Fruit fly (Drosophila melanogaster): Measurements from ENCODE around the gene Ptpa.
"Not testable (repeated sequence)": the region's sequence is repeated elsewhere in the genome, so short reads cannot be mapped to it uniquely, and the experiment has no call there.

Ptpa gene

dm6 chr2L:3375611-3376010, 1.2 kb upstream of the Ptpa start, which contains the start of gene CG15412:
Gene CG15412 (minus strand): TSS chr2L:3375711.
- no peak for TF ChIP-seq CTCF (optimal IDR thresholded peaks at IDR 0.05)
- no peak for TF ChIP-seq CG8478 (optimal IDR thresholded peaks at IDR 0.05)

DNA sequence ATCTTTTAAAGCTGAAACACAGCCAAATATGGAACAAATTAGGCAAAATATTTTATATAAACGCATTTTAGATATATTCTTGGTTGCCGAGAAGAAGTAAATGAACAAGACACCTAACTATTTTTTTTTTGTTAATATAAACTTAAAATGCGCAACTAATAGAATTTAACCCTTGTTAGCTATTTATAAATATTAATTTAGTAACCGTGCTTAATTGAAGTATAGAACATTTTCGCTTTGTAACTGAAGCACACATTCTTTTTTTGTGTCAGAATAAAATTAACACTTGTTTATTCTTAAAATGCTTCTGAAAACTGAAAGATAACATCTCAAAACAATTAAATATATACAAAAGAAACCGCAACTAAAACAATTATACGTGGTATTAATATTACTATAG, 10.8 kb downstream of the Ptpa start, which contains the start of gene Sfp23F:
Gene Sfp23F (minus strand): TSS at position 101 of the 400 bp plus-strand sequence.
- TF ChIP-seq CG8478 (optimal IDR thresholded peaks at IDR 0.05) (no peak), CTCF (optimal IDR thresholded peaks at IDR 0.05) (no peak)

- TF ChIP-seq CG8478, CTCF (optimal IDR thresholded peaks at IDR 0.05): not testable (repeated sequence)
These were observed 11.6 kb downstream of the Ptpa start, which contains the start of gene CG42460 for dm6 chr2L:3388396-3388795. Gene CG42460 (minus strand): TSS chr2L:3388496.

DNA sequence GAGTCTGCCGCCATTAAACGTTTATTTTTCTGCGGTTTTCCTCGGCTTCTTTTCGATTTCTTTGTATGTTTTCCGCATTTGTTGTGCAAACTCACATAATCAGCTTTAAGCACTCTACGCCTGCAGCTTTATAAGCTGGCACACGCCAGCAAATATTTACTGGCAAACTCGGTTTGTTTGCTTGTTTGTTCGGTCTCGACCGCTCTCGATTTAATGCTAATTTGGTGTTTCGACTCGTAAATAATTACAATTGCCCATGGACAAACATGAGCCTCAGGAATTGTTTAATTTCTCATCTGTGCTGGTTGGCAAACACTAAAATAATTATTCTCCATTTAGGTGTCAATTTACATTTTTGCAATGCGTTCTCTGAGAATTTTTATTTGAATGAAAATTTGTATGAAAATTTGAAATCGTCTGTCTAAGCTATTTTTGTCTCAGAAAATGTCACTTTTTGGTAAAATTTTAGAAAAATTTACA, 20.8 kb downstream of the Ptpa start, which contains the start of gene CG34175:
Gene CG34175 (plus strand): TSS at position 430 of the 480 bp plus-strand sequence.
- no peak for TF ChIP-seq CG8478 (optimal IDR thresholded peaks at IDR 0.05)
- no peak for TF ChIP-seq CTCF (optimal IDR thresholded peaks at IDR 0.05)

DNA sequence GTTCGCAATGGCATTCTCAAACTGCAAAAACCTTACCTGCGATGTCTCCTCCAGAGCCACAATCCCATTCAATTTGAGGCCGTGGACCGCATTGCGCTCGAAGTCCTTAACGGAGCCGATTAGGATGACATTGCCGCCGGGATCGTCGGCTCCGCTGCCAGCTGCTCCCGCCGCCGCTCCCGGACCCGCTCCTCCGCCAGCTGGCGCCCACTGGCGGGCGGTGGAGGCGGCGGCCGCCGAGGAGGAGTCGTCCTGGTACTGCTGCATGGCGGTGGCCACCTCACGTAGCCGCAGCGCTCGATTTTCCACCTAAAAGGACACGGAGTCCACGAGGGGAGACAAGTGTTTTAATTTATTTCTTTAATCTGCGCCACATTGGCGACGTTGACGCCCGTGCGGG, 30.9 kb downstream of the Ptpa start:
- TF ChIP-seq CG8478 (optimal IDR thresholded peaks at IDR 0.05) (no peak), CTCF (optimal IDR thresholded peaks at IDR 0.05) (no peak)

dm6 chr2L:3410260-3410659, 33.5 kb downstream of the Ptpa start, which contains the start of gene CG8840:
Gene CG8840 (plus strand): TSS chr2L:3410560.
- TF ChIP-seq CTCF (optimal IDR thresholded peaks at IDR 0.05), result no peak
- TF ChIP-seq CG8478 (optimal IDR thresholded peaks at IDR 0.05), result no peak

- TF ChIP-seq CTCF (optimal IDR thresholded peaks at IDR 0.05) (no peak), CG8478 (optimal IDR thresholded peaks at IDR 0.05) (no peak)
These were observed 39.9 kb downstream of the Ptpa start, which contains the start of gene CG31952 for dm6 chr2L:3416527-3417304. Gene CG31952 (plus strand): TSS chr2L:3416693.

DNA sequence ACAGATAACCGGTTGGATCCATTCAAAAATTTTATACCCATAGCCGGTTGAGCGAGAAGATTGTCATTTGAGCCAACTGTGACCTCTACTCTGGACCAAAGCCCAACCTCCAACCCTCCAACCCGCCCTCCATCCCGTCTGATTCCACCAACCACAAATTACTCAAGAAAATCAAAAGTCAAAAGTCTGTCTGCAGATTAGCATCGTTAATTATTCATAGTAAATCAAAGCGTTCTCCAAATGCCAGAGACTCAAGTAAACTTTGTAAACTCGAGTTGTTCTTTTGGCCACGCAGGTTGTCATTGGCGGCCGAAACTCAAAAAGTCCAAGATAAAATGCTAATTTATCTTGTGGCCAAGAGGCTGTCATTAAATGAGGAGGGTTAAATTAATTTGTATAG, 40.8 kb downstream of the Ptpa start:
- TF ChIP-seq CTCF (optimal IDR thresholded peaks at IDR 0.05) (no peak), CG8478 (optimal IDR thresholded peaks at IDR 0.05) (no peak)

dm6 chr2L:3422753-3423152, 46.0 kb downstream of the Ptpa start:
- TF ChIP-seq CTCF (optimal IDR thresholded peaks at IDR 0.05) (no peak), CG8478 (optimal IDR thresholded peaks at IDR 0.05) (no peak)

DNA sequence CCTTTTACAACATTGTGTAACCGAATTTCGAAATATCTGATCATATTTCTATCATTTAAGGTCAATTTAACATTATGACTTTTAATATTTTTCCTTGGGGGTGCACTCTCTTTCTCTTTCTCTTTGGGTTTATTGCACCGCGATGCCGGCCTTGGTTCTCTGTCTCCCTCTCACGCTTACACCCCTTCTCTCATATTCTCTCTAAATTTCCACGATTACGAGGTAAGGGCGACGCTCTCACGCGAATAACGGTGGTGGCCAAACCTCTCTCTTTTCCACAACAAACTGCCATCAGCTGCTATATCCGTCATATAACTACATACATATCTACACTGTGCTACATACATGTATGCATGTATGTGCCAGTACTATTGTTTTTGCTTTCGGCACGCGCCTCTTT, 49.1 kb downstream of the Ptpa start:
- TF ChIP-seq CTCF (optimal IDR thresholded peaks at IDR 0.05) (no peak), CG8478 (optimal IDR thresholded peaks at IDR 0.05) (no peak)

dm6 chr2L:3426669-3427232, 49.9 kb downstream of the Ptpa start, which contains the start of gene Pgant2:
Gene Pgant2 (minus strand): TSS chr2L:3426719.
- TF ChIP-seq CTCF (optimal IDR thresholded peaks at IDR 0.05) (no peak), CG8478 (optimal IDR thresholded peaks at IDR 0.05) (no peak)

Measured in S2 (cell line).